Worm (Caenorhabditis elegans) whole organism, late embryonic: ENCODE measurements around the gene T15H9.4.
A peak's percentile ranks its signal among the peaks of the same experiment; 100 is the strongest.

Experiments
- C08G9.2 ChIP-seq: sonication (generic microtip); optimal IDR thresholded peaks from 2 replicates; lab custom pipeline; 2016; ENCODE audit warnings: mild to moderate bottlenecking, missing genetic modification characterization, moderate library complexity, missing compliant biosample characterization
- K02D7.2 ChIP-seq: sonication (generic microtip); optimal IDR thresholded peaks from 2 replicates; lab custom pipeline; 2017; ENCODE audit warnings: mild to moderate bottlenecking, missing genetic modification characterization, missing compliant biosample characterization
- T23F11.4 ChIP-seq: fragments of 200-800 bp; sonication (Bioruptor generic); optimal IDR thresholded peaks from 2 replicates; lab custom pipeline; 2018; ENCODE audit warnings: mild to moderate bottlenecking, missing genetic modification characterization, missing compliant biosample characterization
- ahr-1 ChIP-seq: sonication (generic microtip); optimal IDR thresholded peaks from 2 replicates; lab custom pipeline; 2016; ENCODE audit warnings: missing genetic modification characterization, missing compliant biosample characterization
- ama-1 ChIP-seq: fragments of 150-350 bp; optimal IDR thresholded peaks from 2 replicates; lab custom pipeline; 2014
- ceh-19 ChIP-seq: fragments of 200-800 bp; sonication (Bioruptor generic); optimal IDR thresholded peaks from 2 replicates; lab custom pipeline; 2018; ENCODE audit warnings: mild to moderate bottlenecking, missing genetic modification characterization, missing compliant biosample characterization
- ceh-24 ChIP-seq: sonication (generic microtip); optimal IDR thresholded peaks from 2 replicates; lab custom pipeline; 2016; ENCODE audit warnings: mild to moderate bottlenecking, missing genetic modification characterization, missing compliant biosample characterization
- ceh-30 ChIP-seq: fragments of 150-350 bp; optimal IDR thresholded peaks from 2 replicates; lab custom pipeline; 2014; ENCODE audit warnings: missing biosample characterization, missing genetic modification characterization
- ceh-31 ChIP-seq: sonication (generic microtip); optimal IDR thresholded peaks from 2 replicates; lab custom pipeline; 2016; ENCODE audit warnings: missing genetic modification characterization, missing compliant biosample characterization
- ceh-34 ChIP-seq: sonication (generic microtip); optimal IDR thresholded peaks from 2 replicates; lab custom pipeline; 2016; ENCODE audit warnings: mild to moderate bottlenecking, missing genetic modification characterization, missing compliant biosample characterization
- ceh-45 ChIP-seq: fragments of 200-800 bp; sonication (Bioruptor generic); IDR thresholded peaks from 2 replicates; pipeline ENCODE4 v1.3.6; 2022; ENCODE audit warnings: missing genetic modification reagents, missing genetic modification characterization, missing compliant biosample characterization
- ceh-9 ChIP-seq: sonication (generic microtip); optimal IDR thresholded peaks from 2 replicates; lab custom pipeline; 2016; ENCODE audit warnings: mild to moderate bottlenecking, missing genetic modification characterization, inconsistent platforms, missing compliant biosample characterization
- dmd-4 ChIP-seq: sonication (generic microtip); optimal IDR thresholded peaks from 2 replicates; lab custom pipeline; 2016; ENCODE audit warnings: borderline replicate concordance, missing genetic modification characterization, missing compliant biosample characterization
- dve-1 ChIP-seq: sonication (generic microtip); optimal IDR thresholded peaks from 2 replicates; lab custom pipeline; 2017; ENCODE audit warnings: antibody characterized with exemption, mild to moderate bottlenecking, missing genetic modification characterization, missing compliant biosample characterization
- elt-2 ChIP-seq: sonication (generic microtip); optimal IDR thresholded peaks from 2 replicates; lab custom pipeline; 2016; ENCODE audit warnings: missing genetic modification reagents, missing genetic modification characterization, missing compliant biosample characterization
- elt-4 ChIP-seq: sonication (generic microtip); optimal IDR thresholded peaks from 2 replicates; lab custom pipeline; 2016; ENCODE audit warnings: missing genetic modification characterization, missing compliant biosample characterization
- eyg-1 ChIP-seq: sonication (generic microtip); optimal IDR thresholded peaks from 2 replicates; lab custom pipeline; 2016; ENCODE audit warnings: missing genotype, missing genetic modification characterization, missing compliant biosample characterization
- gmeb-2 ChIP-seq: sonication (generic microtip); optimal IDR thresholded peaks from 2 replicates; lab custom pipeline; 2016; ENCODE audit warnings: missing genetic modification characterization, inconsistent platforms, missing compliant biosample characterization
- hlh-13 ChIP-seq: fragments of 200-800 bp; sonication (Bioruptor generic); optimal IDR thresholded peaks from 2 replicates; lab custom pipeline; 2018; ENCODE audit warnings: mild to moderate bottlenecking, missing genetic modification characterization, missing compliant biosample characterization
- hlh-8 ChIP-seq: sonication (generic microtip); optimal IDR thresholded peaks from 2 replicates; lab custom pipeline; 2016; ENCODE audit warnings: missing genotype, missing genetic modification characterization, missing compliant biosample characterization
- nhr-11 ChIP-seq: fragments of 150-350 bp; optimal IDR thresholded peaks from 2 replicates; lab custom pipeline; 2014; ENCODE audit warnings: missing biosample characterization, missing genetic modification characterization
- pax-1 ChIP-seq: fragments of 150-350 bp; optimal IDR thresholded peaks from 2 replicates; lab custom pipeline; 2014; ENCODE audit warnings: missing biosample characterization, missing genetic modification characterization
- pha-2 ChIP-seq: sonication (generic microtip); optimal IDR thresholded peaks from 2 replicates; lab custom pipeline; 2017; ENCODE audit warnings: mild to moderate bottlenecking, missing genetic modification characterization, missing compliant biosample characterization
- pqm-1 ChIP-seq: sonication (generic microtip); optimal IDR thresholded peaks from 2 replicates; lab custom pipeline; 2016; ENCODE audit warnings: missing genetic modification characterization, missing compliant biosample characterization
- pros-1 ChIP-seq: fragments of 150-350 bp; optimal IDR thresholded peaks from 2 replicates; lab custom pipeline; 2014; ENCODE audit warnings: missing biosample characterization, missing genetic modification reagents, missing genetic modification characterization
- ref-2 ChIP-seq: sonication (generic microtip); optimal IDR thresholded peaks from 2 replicates; lab custom pipeline; 2016; ENCODE audit warnings: missing genetic modification characterization, missing compliant biosample characterization
- rnt-1 ChIP-seq: sonication (generic microtip); optimal IDR thresholded peaks from 2 replicates; lab custom pipeline; 2016; ENCODE audit warnings: missing genetic modification characterization, missing compliant biosample characterization
- sox-4 ChIP-seq: sonication (generic microtip); optimal IDR thresholded peaks from 2 replicates; lab custom pipeline; 2017; ENCODE audit warnings: mild to moderate bottlenecking, missing genetic modification characterization, inconsistent platforms, missing compliant biosample characterization
- unc-55 ChIP-seq: sonication (generic microtip); optimal IDR thresholded peaks from 2 replicates; lab custom pipeline; 2017; ENCODE audit warnings: missing biosample characterization, missing genetic modification reagents, missing genetic modification characterization
- unc-86 ChIP-seq: sonication (generic microtip); optimal IDR thresholded peaks from 2 replicates; lab custom pipeline; 2016; ENCODE audit warnings: missing genetic modification characterization, missing compliant biosample characterization
- zip-5 ChIP-seq: sonication (generic microtip); optimal IDR thresholded peaks from 2 replicates; lab custom pipeline; 2016; ENCODE audit warnings: missing genetic modification characterization, missing compliant biosample characterization
- ztf-16 ChIP-seq: sonication (generic microtip); optimal IDR thresholded peaks from 2 replicates; lab custom pipeline; 2017; ENCODE audit warnings: missing genetic modification characterization, missing compliant biosample characterization

T15H9.4 gene

ce11 chrII:9574406-9574805 is 37.3 kb upstream of the T15H9.4 start (continued):
- TF ChIP-seq ahr-1 (tag; lab: Kevin White, UChicago), result no peak
- TF ChIP-seq ceh-19, result no peak
- TF ChIP-seq pax-1 (tag; lab: Kevin White, UChicago), result no peak
- TF ChIP-seq ceh-30 (tag; lab: Kevin White, UChicago), result no peak
- no peak for TF ChIP-seq hlh-8 (tag; lab: Kevin White, UChicago)
- TF ChIP-seq zip-5 (tag; lab: Kevin White, UChicago), result no peak
- no peak for TF ChIP-seq unc-86 (tag; lab: Kevin White, UChicago)
- TF ChIP-seq pqm-1 (tag; lab: Kevin White, UChicago), result no peak
- TF ChIP-seq ref-2 (tag; lab: Kevin White, UChicago), result peak; percentile 60

DNA sequence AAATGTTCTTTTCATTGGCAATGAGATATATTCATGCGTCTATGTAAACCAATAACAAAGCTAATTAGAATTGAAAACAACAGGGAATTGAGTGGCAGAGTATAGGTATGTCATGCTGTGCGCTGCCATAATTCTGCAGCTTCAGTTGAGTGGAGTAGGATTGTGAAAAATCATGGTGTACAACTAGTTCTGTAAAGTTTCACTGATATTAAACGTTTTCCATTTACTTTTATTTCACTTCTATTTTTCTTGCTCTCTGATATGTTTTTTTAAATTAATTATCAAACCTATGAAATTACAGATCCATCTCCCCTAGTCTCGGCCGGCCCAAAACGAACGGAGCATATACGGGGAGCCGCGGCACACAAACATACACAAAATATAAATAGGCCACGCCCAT is 36.0 kb upstream of the T15H9.4 start, which contains the start of gene exc-7:
exc-7 (plus strand) TSS at position 301 of the 400 bp plus-strand sequence.
- TF ChIP-seq elt-4 (tag; lab: Kevin White, UChicago), result no peak
- no peak for TF ChIP-seq ceh-45
- no peak for TF ChIP-seq nhr-11 (tag; lab: Kevin White, UChicago)
- TF ChIP-seq ceh-34 (tag; lab: Kevin White, UChicago), result no peak
- TF ChIP-seq eyg-1 (tag; lab: Kevin White, UChicago), result no peak
- no peak for TF ChIP-seq dve-1 (tag; lab: Kevin White, UChicago)
- TF ChIP-seq pha-2, result no peak
- TF ChIP-seq zip-5 (tag; lab: Kevin White, UChicago), result no peak
- no peak for TF ChIP-seq sox-4
- no peak for TF ChIP-seq T23F11.4 (GFP tag; lab: Kevin White, UChicago)
- no peak for TF ChIP-seq hlh-13 (GFP tag; lab: Kevin White, UChicago)

ce11 chrII:9576707-9577106 is 35.0 kb upstream of the T15H9.4 start:
- no peak for TF ChIP-seq hlh-8 (tag; lab: Kevin White, UChicago)

- TF ChIP-seq ceh-19, result peak; percentile 85
- peak; percentile 98 for TF ChIP-seq ceh-34 (tag; lab: Kevin White, UChicago)
- TF ChIP-seq ahr-1 (tag; lab: Kevin White, UChicago), result no peak
Observed at ce11 chrII:9577630-9578029, 34.0 kb upstream of the T15H9.4 start.

ce11 chrII:9583461-9583860 is 28.2 kb upstream of the T15H9.4 start, which contains the start of gene wee-1.1:
TSS of gene wee-1.1 (minus strand) at chrII:9583561.
- TF ChIP-seq ama-1 (lab: Kevin White, UChicago) (no peak), rnt-1 (no peak), elt-2 (tag; lab: Kevin White, UChicago) (no peak), ceh-34 (tag; lab: Kevin White, UChicago) (no peak), nhr-11 (tag; lab: Kevin White, UChicago) (no peak), K02D7.2 (tag; lab: Kevin White, UChicago) (no peak), ztf-16 (tag; lab: Kevin White, UChicago) (no peak), unc-55 (GFP tag; lab: Kevin White, UChicago) (no peak), gmeb-2 (no peak), ceh-24 (tag; lab: Kevin White, UChicago) (no peak), C08G9.2 (tag; lab: Kevin White, UChicago) (no peak), hlh-8 (tag; lab: Kevin White, UChicago) (no peak), ceh-31 (tag; lab: Kevin White, UChicago) (no peak), pax-1 (tag; lab: Kevin White, UChicago) (no peak), elt-4 (tag; lab: Kevin White, UChicago) (no peak), ceh-9 (tag; lab: Kevin White, UChicago) (no peak), dmd-4 (tag; lab: Kevin White, UChicago) (no peak)

ce11 chrII:9586734-9587209 is 24.9 kb upstream of the T15H9.4 start, which contains the start of gene ugt-58:
TSS of gene ugt-58 (minus strand) at chrII:9586784.
- TF ChIP-seq elt-2 (tag; lab: Kevin White, UChicago) (peak; percentile 52), pros-1 (no peak)
- TF ChIP-seq, all 69 proteins: peak for 1
